Worm (Caenorhabditis elegans): ENCODE data around the gene ZK596.3.

DNA sequence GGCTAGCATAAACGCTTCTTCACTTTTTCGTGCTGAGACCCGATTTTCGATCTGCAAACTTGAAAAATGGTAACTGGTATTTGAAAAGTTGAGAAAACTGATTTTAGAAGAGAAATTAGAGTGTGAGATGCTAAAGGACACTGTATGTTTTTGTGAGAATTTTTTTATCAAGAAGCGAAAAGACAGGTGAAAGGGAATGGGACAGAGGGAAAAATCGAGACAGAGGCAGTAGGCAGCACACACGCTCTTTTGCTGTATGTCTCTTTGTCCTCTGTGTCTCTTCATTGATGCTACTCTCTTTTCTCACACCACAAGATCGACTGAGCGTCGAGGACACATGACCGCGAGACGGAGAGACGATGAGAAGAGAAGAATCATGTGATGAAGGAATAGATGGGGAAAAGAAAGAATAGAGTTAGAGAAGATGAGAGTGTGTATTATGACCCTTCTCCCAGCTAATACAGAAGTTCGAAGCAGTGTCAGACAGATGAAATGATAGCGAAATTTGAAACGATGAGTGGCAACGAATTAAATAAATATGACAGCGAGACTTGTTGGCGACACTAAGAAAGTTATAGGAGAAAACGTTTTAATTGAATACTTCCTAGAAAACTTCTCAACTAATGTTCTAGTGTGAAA lies 31.8 kb upstream of the ZK596.3 start, which contains the start of gene lgg-2:
- TF ChIP-seq ama-1 (optimal IDR thresholded peaks at IDR 0.05) = no peak
- no peak for TF ChIP-seq tra-4 (tag; optimal IDR thresholded peaks at IDR 0.05)

Data from whole organism, early embryonic.